Worm (Caenorhabditis elegans) whole organism, L3 larva: Measurements from ENCODE around the gene K10C2.14.

Experiments
- R02D3.7 ChIP-seq: fragments of 150-350 bp; optimal IDR thresholded peaks from 2 replicates; lab custom pipeline; 2014; ENCODE audit warnings: missing biosample characterization, missing genetic modification characterization
- aly-2 ChIP-seq: fragments of 150-350 bp; optimal IDR thresholded peaks from 2 replicates; lab custom pipeline; 2014; ENCODE audit warnings: missing biosample characterization, missing genetic modification characterization
- ceh-16 ChIP-seq: sonication (generic microtip); optimal IDR thresholded peaks from 2 replicates; lab custom pipeline; 2017; ENCODE audit warnings: missing biosample characterization, missing genetic modification characterization
- ceh-28 ChIP-seq: fragments of 150-350 bp; optimal IDR thresholded peaks from 2 replicates; lab custom pipeline; 2014; ENCODE audit warnings: missing biosample characterization, missing genetic modification reagents, missing genetic modification characterization
- ceh-82 ChIP-seq: fragments of 150-350 bp; optimal IDR thresholded peaks from 2 replicates; lab custom pipeline; 2014; ENCODE audit warnings: missing biosample characterization, missing genetic modification characterization
- ceh-9 ChIP-seq: sonication (generic microtip); optimal IDR thresholded peaks from 2 replicates; lab custom pipeline; 2018; ENCODE audit warnings: missing biosample characterization, missing genetic modification characterization
- daf-12 ChIP-seq: fragments of 150-350 bp; optimal IDR thresholded peaks from 2 replicates; lab custom pipeline; 2014; ENCODE audit warnings: missing biosample characterization, missing genetic modification reagents, missing genetic modification characterization
- egl-5 ChIP-seq: fragments of 150-350 bp; optimal IDR thresholded peaks from 2 replicates; lab custom pipeline; 2017; ENCODE audit warnings: missing biosample characterization, missing genetic modification reagents, missing genetic modification characterization, inconsistent platforms
- elt-1 ChIP-seq: fragments of 150-350 bp; optimal IDR thresholded peaks from 2 replicates; lab custom pipeline; 2014; ENCODE audit warnings: missing biosample characterization, missing genetic modification characterization
- elt-2 ChIP-seq: sonication (generic microtip); optimal IDR thresholded peaks from 2 replicates; lab custom pipeline; 2016; ENCODE audit warnings: missing genetic modification reagents, mild to moderate bottlenecking, missing genetic modification characterization, missing compliant biosample characterization
- elt-3 ChIP-seq, 3 experiments: fragments of 150-350 bp in 1 of 3; sonication (generic microtip) in 2 of 3; optimal IDR thresholded peaks; 2 replicates in 2 of 3; 4 replicates in 1 of 3; lab custom pipeline; 2014 to 2017; ENCODE audit warnings: missing biosample characterization in 3 of 3, missing genetic modification characterization in 3 of 3
- fkh-10 ChIP-seq: sonication (generic microtip); optimal IDR thresholded peaks from 2 replicates; lab custom pipeline; 2017; ENCODE audit warnings: missing biosample characterization, missing genetic modification reagents, missing genetic modification characterization
- fkh-2 ChIP-seq: fragments of 150-350 bp; optimal IDR thresholded peaks from 2 replicates; lab custom pipeline; 2014; ENCODE audit warnings: missing biosample characterization, missing genetic modification reagents, missing genetic modification characterization
- lin-39 ChIP-seq: fragments of 150-350 bp; optimal IDR thresholded peaks from 2 replicates; lab custom pipeline; 2018; ENCODE audit warnings: missing biosample characterization, missing genetic modification reagents, missing genetic modification characterization
- lsy-12 ChIP-seq: sonication (generic microtip); optimal IDR thresholded peaks from 2 replicates; lab custom pipeline; 2016; ENCODE audit warnings: mild to moderate bottlenecking, missing genetic modification characterization, missing compliant biosample characterization
- mdl-1 ChIP-seq: fragments of 150-350 bp; optimal IDR thresholded peaks from 2 replicates; lab custom pipeline; 2014; ENCODE audit warnings: missing biosample characterization, missing genetic modification characterization
- mml-1 ChIP-seq: fragments of 150-350 bp; sonication (generic microtip); optimal IDR thresholded peaks from 3 replicates; lab custom pipeline; 2014; ENCODE audit warnings: missing biosample characterization, missing genetic modification characterization
- nfya-1 ChIP-seq: sonication (generic microtip); optimal IDR thresholded peaks from 2 replicates; lab custom pipeline; 2017; ENCODE audit warnings: missing genetic modification characterization, mild to moderate bottlenecking, missing compliant biosample characterization, antibody characterized with exemption, moderate library complexity; ENCODE audit not compliant: insufficient read depth
- nhr-11 ChIP-seq: fragments of 150-350 bp; optimal IDR thresholded peaks from 2 replicates; lab custom pipeline; 2014; ENCODE audit warnings: missing biosample characterization, missing genetic modification characterization
- nhr-12 ChIP-seq: fragments of 150-350 bp; optimal IDR thresholded peaks from 2 replicates; lab custom pipeline; 2014; ENCODE audit warnings: missing biosample characterization, missing genetic modification characterization
- nhr-23 ChIP-seq: fragments of 150-350 bp; optimal IDR thresholded peaks from 2 replicates; lab custom pipeline; 2014; ENCODE audit warnings: missing biosample characterization, missing genetic modification reagents, missing genetic modification characterization
- nhr-25 ChIP-seq: sonication (generic microtip); optimal IDR thresholded peaks from 2 replicates; lab custom pipeline; 2017; ENCODE audit warnings: missing biosample characterization, missing genetic modification characterization
- nhr-43 ChIP-seq: sonication (generic microtip); optimal IDR thresholded peaks from 2 replicates; lab custom pipeline; 2016; ENCODE audit warnings: mild to moderate bottlenecking, missing genetic modification characterization, missing compliant biosample characterization; ENCODE audit not compliant: poor library complexity, severe bottlenecking
- nhr-76 ChIP-seq: fragments of 150-350 bp; sonication (generic microtip); optimal IDR thresholded peaks from 5 replicates; lab custom pipeline; 2014; ENCODE audit warnings: missing biosample characterization, missing genetic modification characterization
- nhr-77 ChIP-seq: fragments of 150-350 bp; optimal IDR thresholded peaks from 2 replicates; lab custom pipeline; 2014; ENCODE audit warnings: missing biosample characterization, missing genetic modification characterization
- pha-4 ChIP-seq: fragments of 150-350 bp; optimal IDR thresholded peaks from 2 replicates; lab custom pipeline; 2014; ENCODE audit warnings: missing biosample characterization, missing genetic modification reagents, missing genetic modification characterization
- pqm-1 ChIP-seq: fragments of 150-350 bp; optimal IDR thresholded peaks from 2 replicates; lab custom pipeline; 2017; ENCODE audit warnings: missing biosample characterization, missing genetic modification characterization, inconsistent platforms
- skn-1 ChIP-seq: fragments of 150-350 bp; optimal IDR thresholded peaks from 2 replicates; lab custom pipeline; 2014; ENCODE audit warnings: missing biosample characterization, missing genetic modification characterization
- snpc-4 ChIP-seq: fragments of 150-350 bp; optimal IDR thresholded peaks from 2 replicates; lab custom pipeline; 2014; ENCODE audit warnings: missing biosample characterization, missing genetic modification characterization
- unc-39 ChIP-seq: sonication (generic microtip); optimal IDR thresholded peaks from 4 replicates; lab custom pipeline; 2017; ENCODE audit warnings: missing biosample characterization, missing genetic modification characterization
- ztf-11 ChIP-seq: fragments of 150-350 bp; optimal IDR thresholded peaks from 2 replicates; lab custom pipeline; 2014; ENCODE audit warnings: missing biosample characterization, missing genetic modification characterization

The K10C2.14 gene

DNA sequence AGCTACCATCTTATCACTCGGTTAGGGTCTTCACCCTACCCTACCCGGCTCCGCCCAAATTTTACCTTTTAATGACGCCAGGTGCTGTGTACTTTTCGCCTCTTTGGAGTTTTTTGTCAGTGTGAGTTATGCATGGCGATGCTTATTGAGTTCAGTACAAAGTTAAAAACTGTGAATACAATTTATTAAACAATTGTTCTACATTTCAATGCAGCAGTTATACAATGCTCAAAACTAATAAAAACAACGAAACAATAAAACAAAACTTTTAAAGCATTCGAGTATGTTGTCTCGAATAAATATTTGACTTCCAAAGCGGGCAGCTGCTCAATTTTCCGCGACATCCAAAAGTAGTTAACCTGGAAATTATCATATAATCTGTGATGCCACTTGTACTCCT lies 9.9 kb downstream of the K10C2.14 start, which contains the start of gene ctsa-2:
ctsa-2 (minus strand) TSS at position 101 of the 400 bp plus-strand sequence.
- TF ChIP-seq elt-2 (tag; lab: Kevin White, UChicago) (peak; percentile 4), nhr-11 (tag; lab: Kevin White, UChicago) (no peak)

DNA sequence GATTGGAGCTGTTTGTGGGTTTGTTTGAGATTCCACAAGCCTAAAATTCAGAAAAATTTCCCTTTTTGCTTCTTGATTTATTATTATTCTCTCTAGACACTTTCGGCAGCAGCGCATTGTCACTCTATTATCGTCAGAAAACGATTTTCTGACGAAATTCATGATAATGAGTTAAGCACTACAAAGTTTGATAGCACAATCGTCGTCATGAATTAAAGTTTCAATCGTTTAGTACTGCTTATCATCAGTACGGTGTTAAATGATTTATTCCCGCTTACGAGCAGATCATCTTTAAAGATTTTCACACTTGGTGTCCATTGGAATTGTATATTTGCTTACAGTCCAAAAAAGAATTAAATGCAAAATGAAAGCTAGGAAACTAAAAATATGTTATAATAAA lies 10.8 kb downstream of the K10C2.14 start:
- TF ChIP-seq R02D3.7 (tag; lab: Kevin White, UChicago) (no peak), elt-2 (tag; lab: Kevin White, UChicago) (peak; percentile 85), pqm-1 (tag; lab: Kevin White, UChicago) (peak; percentile 84)

DNA sequence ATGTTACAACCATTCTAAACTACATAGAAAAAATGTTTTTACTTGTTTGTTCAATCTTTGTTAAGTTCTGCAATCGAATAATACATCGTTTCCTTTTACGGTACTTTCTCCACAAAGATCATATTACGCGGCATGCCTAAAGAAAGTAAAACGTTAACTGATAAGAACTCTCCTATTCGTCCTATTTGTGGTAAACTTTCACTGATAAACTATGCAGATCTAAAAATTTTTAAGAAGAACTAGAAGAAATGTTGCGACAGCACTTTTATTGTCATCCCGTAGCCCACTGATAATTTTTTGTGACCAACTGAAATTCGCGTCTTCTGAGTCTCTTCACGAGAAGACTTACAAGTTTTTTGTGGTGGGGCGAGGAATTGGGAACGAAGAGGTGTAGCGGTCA lies 13.2 kb downstream of the K10C2.14 start:
- peak; percentile 95 for TF ChIP-seq elt-2 (tag; lab: Kevin White, UChicago)
- TF ChIP-seq ceh-16 (tag; lab: Kevin White, UChicago) = no peak
- peak; percentile 36 for TF ChIP-seq skn-1
- peak; percentile 97 for TF ChIP-seq pqm-1 (tag; lab: Kevin White, UChicago)

ce11 chrX:6420681-6421080 lies 19.7 kb downstream of the K10C2.14 start, which contains the start of gene K10C2.12:
TSS of gene K10C2.12 (minus strand) at chrX:6420781.
- TF ChIP-seq aly-2 (tag; lab: Kevin White, UChicago) (no peak), egl-5 (tag; lab: Kevin White, UChicago) (no peak), lsy-12 (tag; lab: Kevin White, UChicago) (no peak), snpc-4 (tag; lab: Kevin White, UChicago) (no peak), elt-3 (tag; optimal IDR thresholded peaks at IDR 0.05; lab: Kevin White, UChicago) (no peak), ztf-11 (tag; lab: Kevin White, UChicago) (no peak), elt-2 (tag; lab: Kevin White, UChicago) (no peak), R02D3.7 (tag; lab: Kevin White, UChicago) (no peak), ceh-9 (tag; lab: Kevin White, UChicago) (no peak), nhr-12 (tag; lab: Kevin White, UChicago) (no peak), nfya-1 (tag; lab: Kevin White, UChicago) (no peak), ceh-82 (no peak), fkh-2 (no peak), nhr-43 (tag; lab: Kevin White, UChicago) (no peak), mml-1 (tag; lab: Kevin White, UChicago) (no peak), nhr-77 (no peak), ceh-16 (tag; lab: Kevin White, UChicago) (no peak)
- TF ChIP-seq, all 47 proteins: peak for 0

- TF ChIP-seq elt-3 (tag; optimal IDR thresholded peaks at IDR 0.05; lab: Kevin White, UChicago) (no peak), nhr-25 (tag; lab: Kevin White, UChicago) (no peak), ceh-28 (tag; lab: Kevin White, UChicago) (no peak), fkh-10 (GFP tag; lab: Kevin White, UChicago) (no peak), daf-12 (tag; lab: Kevin White, UChicago) (no peak), nhr-76 (tag; lab: Kevin White, UChicago) (no peak), lsy-12 (tag; lab: Kevin White, UChicago) (no peak)
- TF ChIP-seq, all 47 proteins: peak for 0
These were observed 21.3 kb downstream of the K10C2.14 start for ce11 chrX:6419113-6419512.

ce11 chrX:6416357-6417087 lies 23.8 kb downstream of the K10C2.14 start, which contains the start of gene T22E5.6:
TSS of gene T22E5.6 (minus strand) at chrX:6416407.
- peak; percentile 43 for TF ChIP-seq nhr-23 (tag; lab: Kevin White, UChicago)
- peak in 1 of 3 experiments; percentile 48 for TF ChIP-seq elt-3 (tag; optimal IDR thresholded peaks at IDR 0.05; lab: Kevin White, UChicago)
- TF ChIP-seq nhr-25 (tag; lab: Kevin White, UChicago) = peak; percentile 63
- no peak for TF ChIP-seq mdl-1 (tag; lab: Kevin White, UChicago)

DNA sequence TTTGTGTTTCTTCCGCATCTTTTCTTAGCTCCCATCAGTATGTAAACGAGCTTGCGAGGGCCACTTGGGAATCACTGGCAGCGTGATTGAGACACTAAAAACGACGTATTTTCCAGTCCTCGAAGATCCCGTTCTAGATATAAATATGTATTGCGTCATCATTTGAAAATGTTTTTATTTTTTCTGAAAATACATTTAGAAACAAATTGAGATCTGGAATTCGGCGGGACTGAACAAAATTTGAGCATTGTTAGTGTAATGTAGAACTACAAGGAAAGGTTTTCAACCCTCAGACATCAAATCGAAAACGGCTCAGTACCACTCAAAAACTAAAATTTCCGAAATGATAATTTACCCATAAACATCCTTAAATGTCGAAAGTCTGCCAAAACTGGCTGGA lies 26.8 kb downstream of the K10C2.14 start:
- TF ChIP-seq unc-39 (tag; lab: Kevin White, UChicago) (no peak), pha-4 (tag; lab: Kevin White, UChicago) (no peak), elt-1 (peak; percentile 11), lsy-12 (tag; lab: Kevin White, UChicago) (no peak), nfya-1 (tag; lab: Kevin White, UChicago) (no peak), nhr-43 (tag; lab: Kevin White, UChicago) (no peak), lin-39 (tag; lab: Kevin White, UChicago) (peak; percentile 31)
